Worm (Caenorhabditis elegans) whole organism, mixed stage, embryonic: Measurements from ENCODE around the gene mdl-1.

Experiments
- M03D4.4 ChIP-seq: sonication (generic microtip); optimal IDR thresholded peaks from 2 replicates; lab custom pipeline; 2017; ENCODE audit warnings: mild to moderate bottlenecking, missing genetic modification characterization, missing compliant biosample characterization
- blmp-1 ChIP-seq: fragments of 150-350 bp; optimal IDR thresholded peaks from 2 replicates; lab custom pipeline; 2014; ENCODE audit warnings: missing biosample characterization, missing genetic modification characterization
- ceh-39 ChIP-seq: fragments of 150-350 bp; optimal IDR thresholded peaks from 2 replicates; lab custom pipeline; 2014; ENCODE audit warnings: missing biosample characterization, missing genetic modification characterization
- ceh-43 ChIP-seq: fragments of 200-800 bp; sonication (Bioruptor generic); optimal IDR thresholded peaks from 2 replicates; lab custom pipeline; 2018; ENCODE audit warnings: mild to moderate bottlenecking, missing genetic modification characterization, moderate library complexity, missing compliant biosample characterization
- ces-1 ChIP-seq: fragments of 150-350 bp; optimal IDR thresholded peaks from 2 replicates; lab custom pipeline; 2014; ENCODE audit warnings: missing biosample characterization, missing genetic modification reagents, missing genetic modification characterization
- drap-1 ChIP-seq: fragments of 200-800 bp; sonication (Bioruptor generic); optimal IDR thresholded peaks from 3 replicates; lab custom pipeline; 2018; ENCODE audit warnings: mild to moderate bottlenecking, missing genetic modification characterization, missing compliant biosample characterization
- elt-1 ChIP-seq: sonication (generic microtip); optimal IDR thresholded peaks from 2 replicates; lab custom pipeline; 2017; ENCODE audit warnings: missing genetic modification characterization, mild to moderate bottlenecking, missing compliant biosample characterization, antibody characterized with exemption, moderate library complexity, borderline replicate concordance; ENCODE audit not compliant: insufficient read depth
- flh-1 ChIP-seq: fragments of 200-800 bp; sonication (Bioruptor generic); optimal IDR thresholded peaks from 2 replicates; lab custom pipeline; 2018; ENCODE audit warnings: mild to moderate bottlenecking, missing genetic modification characterization, moderate library complexity, missing compliant biosample characterization
- ham-2 ChIP-seq: fragments of 200-800 bp; sonication (Bioruptor generic); optimal IDR thresholded peaks from 2 replicates; lab custom pipeline; 2018; ENCODE audit warnings: mild to moderate bottlenecking, missing genetic modification characterization, missing compliant biosample characterization
- hlh-1 ChIP-seq: fragments of 150-350 bp; optimal IDR thresholded peaks from 2 replicates; lab custom pipeline; 2014; ENCODE audit warnings: missing biosample characterization, missing genetic modification reagents, missing genetic modification characterization
- lin-32 ChIP-seq: fragments of 200-800 bp; sonication (Bioruptor generic); optimal IDR thresholded peaks from 2 replicates; lab custom pipeline; 2018; ENCODE audit warnings: mild to moderate bottlenecking, missing genetic modification characterization, missing compliant biosample characterization
- lsy-2 ChIP-seq: fragments of 150-350 bp; optimal IDR thresholded peaks from 2 replicates; lab custom pipeline; 2014; ENCODE audit warnings: missing biosample characterization, missing genetic modification characterization
- mab-5 ChIP-seq: fragments of 150-350 bp; optimal IDR thresholded peaks from 2 replicates; lab custom pipeline; 2014; ENCODE audit warnings: missing biosample characterization, missing genetic modification characterization
- mep-1 ChIP-seq: fragments of 150-350 bp; optimal IDR thresholded peaks from 2 replicates; lab custom pipeline; 2017; ENCODE audit warnings: missing biosample characterization, missing genetic modification reagents, missing genetic modification characterization, inconsistent platforms
- mls-2 ChIP-seq: sonication (generic microtip); optimal IDR thresholded peaks from 2 replicates; lab custom pipeline; 2016; ENCODE audit warnings: mild to moderate bottlenecking, missing genetic modification characterization, moderate library complexity, missing compliant biosample characterization
- nhr-12 ChIP-seq: fragments of 150-350 bp; optimal IDR thresholded peaks from 2 replicates; lab custom pipeline; 2014; ENCODE audit warnings: missing biosample characterization, missing genetic modification characterization
- nhr-2 ChIP-seq: fragments of 150-350 bp; optimal IDR thresholded peaks from 2 replicates; lab custom pipeline; 2014; ENCODE audit warnings: missing biosample characterization, missing genetic modification characterization
- nhr-237 ChIP-seq: fragments of 150-350 bp; optimal IDR thresholded peaks from 2 replicates; lab custom pipeline; 2014; ENCODE audit warnings: missing biosample characterization, missing genetic modification characterization
- nhr-28 ChIP-seq: fragments of 150-350 bp; optimal IDR thresholded peaks from 2 replicates; lab custom pipeline; 2014; ENCODE audit warnings: missing biosample characterization, missing genetic modification characterization
- pha-4 ChIP-seq: fragments of 150-350 bp; optimal IDR thresholded peaks from 2 replicates; lab custom pipeline; 2018; ENCODE audit warnings: missing biosample characterization, missing genetic modification reagents, missing genetic modification characterization
- sem-2 ChIP-seq: fragments of 200-800 bp; sonication (Bioruptor generic); optimal IDR thresholded peaks from 2 replicates; lab custom pipeline; 2018; ENCODE audit warnings: mild to moderate bottlenecking, missing genetic modification characterization, missing compliant biosample characterization
- snpc-4 ChIP-seq: fragments of 150-350 bp; optimal IDR thresholded peaks from 2 replicates; lab custom pipeline; 2014; ENCODE audit warnings: missing biosample characterization, missing genetic modification characterization
- sptf-1 ChIP-seq: sonication (generic microtip); optimal IDR thresholded peaks from 2 replicates; lab custom pipeline; 2017; ENCODE audit warnings: mild to moderate bottlenecking, missing genetic modification characterization, moderate library complexity, missing compliant biosample characterization
- tbx-8 ChIP-seq: fragments of 200-800 bp; sonication (Bioruptor generic); optimal IDR thresholded peaks from 2 replicates; lab custom pipeline; 2018; ENCODE audit warnings: mild to moderate bottlenecking, missing genetic modification characterization, moderate library complexity, missing compliant biosample characterization
- unc-39 ChIP-seq: fragments of 150-350 bp; optimal IDR thresholded peaks from 2 replicates; lab custom pipeline; 2014; ENCODE audit warnings: missing biosample characterization, missing genetic modification characterization
- unc-62 ChIP-seq: fragments of 150-350 bp; optimal IDR thresholded peaks from 2 replicates; lab custom pipeline; 2014; ENCODE audit warnings: missing biosample characterization, missing genetic modification reagents, missing genetic modification characterization
- zip-8 ChIP-seq: fragments of 150-350 bp; optimal IDR thresholded peaks from 2 replicates; lab custom pipeline; 2014; ENCODE audit warnings: missing biosample characterization, missing genetic modification characterization
- ztf-11 ChIP-seq: fragments of 150-350 bp; optimal IDR thresholded peaks from 2 replicates; lab custom pipeline; 2014; ENCODE audit warnings: missing biosample characterization, missing genetic modification characterization

The mdl-1 gene

ce11 chrX:6746849-6747248 is 4.7 kb downstream of the mdl-1 start:
- no peak for TF ChIP-seq blmp-1 (tag; lab: Kevin White, UChicago)
- no peak for TF ChIP-seq unc-39 (tag; lab: Kevin White, UChicago)
- TF ChIP-seq lsy-2 (tag; lab: Kevin White, UChicago): no peak
- no peak for TF ChIP-seq ceh-39 (tag; lab: Kevin White, UChicago)
- TF ChIP-seq hlh-1: no peak
- TF ChIP-seq zip-8 (tag; lab: Kevin White, UChicago): no peak
- no peak for TF ChIP-seq ztf-11 (tag; lab: Kevin White, UChicago)
- TF ChIP-seq flh-1: no peak
- TF ChIP-seq nhr-12: no peak
- TF ChIP-seq ceh-43 (GFP tag; lab: Kevin White, UChicago): no peak
- TF ChIP-seq M03D4.4 (tag; lab: Kevin White, UChicago): no peak
- no peak for TF ChIP-seq nhr-28 (tag; lab: Kevin White, UChicago)
- TF ChIP-seq unc-62 (GFP tag; lab: Kevin White, UChicago): no peak
- TF ChIP-seq, all 35 proteins: peak for 0

DNA sequence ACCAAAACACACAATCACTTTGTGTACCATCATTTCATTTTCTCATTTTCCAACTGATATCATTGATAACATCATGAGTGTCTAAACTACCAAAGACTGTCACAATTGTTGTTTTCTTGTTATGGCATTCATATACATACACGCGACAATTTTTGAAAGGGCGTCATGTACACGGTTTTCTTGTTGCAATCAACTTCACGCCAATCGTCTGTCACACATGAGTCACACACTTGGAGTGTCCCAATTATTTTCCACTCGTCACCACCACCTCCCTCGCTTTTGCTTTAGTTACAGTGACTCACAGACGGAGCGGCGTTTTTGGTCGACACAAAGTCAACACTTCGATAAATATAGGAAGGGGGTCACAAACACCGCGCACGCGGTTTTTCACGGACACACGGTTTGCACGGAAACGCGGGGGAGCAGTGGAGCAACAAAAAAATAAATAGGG is 5.8 kb downstream of the mdl-1 start:
- no peak for TF ChIP-seq ces-1 (GFP tag; lab: Kevin White, UChicago)
- no peak for TF ChIP-seq sptf-1 (tag; lab: Kevin White, UChicago)
- TF ChIP-seq pha-4: peak; percentile 26
- no peak for TF ChIP-seq mep-1 (tag; lab: Kevin White, UChicago)
- TF ChIP-seq, all 35 proteins: peak for 1

ce11 chrX:6749124-6749822 is 7.1 kb downstream of the mdl-1 start:
- TF ChIP-seq flh-1 (no peak), snpc-4 (no peak), elt-1 (tag; lab: Kevin White, UChicago) (no peak), lin-32 (GFP tag; lab: Kevin White, UChicago) (no peak), lsy-2 (tag; lab: Kevin White, UChicago) (no peak), ceh-43 (GFP tag; lab: Kevin White, UChicago) (no peak), mab-5 (tag; lab: Kevin White, UChicago) (no peak), mls-2 (tag; lab: Kevin White, UChicago) (no peak), M03D4.4 (tag; lab: Kevin White, UChicago) (no peak), sptf-1 (tag; lab: Kevin White, UChicago) (no peak), hlh-1 (no peak), drap-1 (GFP tag; lab: Kevin White, UChicago) (no peak), nhr-2 (tag; lab: Kevin White, UChicago) (no peak), mep-1 (tag; lab: Kevin White, UChicago) (no peak), ceh-39 (tag; lab: Kevin White, UChicago) (no peak), ham-2 (GFP tag; lab: Kevin White, UChicago) (no peak), nhr-28 (tag; lab: Kevin White, UChicago) (no peak), ztf-11 (tag; lab: Kevin White, UChicago) (no peak)

- TF ChIP-seq nhr-237 (tag; lab: Kevin White, UChicago) (peak; percentile 64), unc-39 (tag; lab: Kevin White, UChicago) (no peak), pha-4 (peak; percentile 75), ham-2 (GFP tag; lab: Kevin White, UChicago) (peak; percentile 17)
These were observed 8.0 kb downstream of the mdl-1 start for ce11 chrX:6750145-6750544.

DNA sequence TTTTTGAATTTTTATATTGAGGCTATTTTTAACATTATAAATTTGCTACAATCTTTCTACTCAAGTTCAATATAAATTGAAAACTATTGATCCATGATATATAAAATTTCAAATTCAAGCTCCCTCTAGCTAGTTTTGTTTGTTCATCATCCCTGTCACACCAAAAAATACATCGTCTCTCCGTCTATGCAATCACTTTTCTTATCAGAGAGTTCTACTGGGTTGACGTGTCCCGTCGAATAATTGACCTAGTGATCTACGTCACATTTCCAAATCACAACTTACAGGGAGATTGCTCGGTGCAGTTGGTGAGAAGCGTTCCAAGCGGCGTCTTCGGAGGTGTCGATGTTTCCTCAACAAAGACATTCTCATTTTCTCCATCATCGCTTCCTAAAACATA is 19.1 kb downstream of the mdl-1 start:
- TF ChIP-seq mab-5 (tag; lab: Kevin White, UChicago) (no peak), pha-4 (no peak), ceh-39 (tag; lab: Kevin White, UChicago) (no peak), tbx-8 (no peak), flh-1 (no peak), nhr-237 (tag; lab: Kevin White, UChicago) (no peak), elt-1 (tag; lab: Kevin White, UChicago) (no peak), sem-2 (GFP tag; lab: Kevin White, UChicago) (no peak), lsy-2 (tag; lab: Kevin White, UChicago) (no peak)
